Worm (Caenorhabditis elegans) whole organism, midembryonic: Measurements from ENCODE around the gene herd-1.

ENCODE experiments used
- cog-1 ChIP-seq: sonication (generic microtip); optimal IDR thresholded peaks from 2 replicates; lab custom pipeline; 2016; ENCODE audit warnings: missing genetic modification characterization, missing compliant biosample characterization
- flt-1 ChIP-seq: fragments of 200-800 bp; sonication (Bioruptor generic); IDR thresholded peaks from 2 replicates; pipeline ENCODE4 v1.3.6; 2022; ENCODE audit warnings: missing genetic modification characterization, missing compliant biosample characterization
- klf-2 ChIP-seq: fragments of 200-800 bp; sonication (Bioruptor generic); conservative IDR thresholded peaks from 2 replicates; pipeline ENCODE4 v1.3.6; 2022; ENCODE audit warnings: missing genetic modification reagents, missing genetic modification characterization, missing compliant biosample characterization
- med-1 ChIP-seq: sonication (generic microtip); optimal IDR thresholded peaks from 2 replicates; lab custom pipeline; 2017; ENCODE audit warnings: missing genetic modification characterization, mild to moderate bottlenecking, missing compliant biosample characterization, antibody characterized with exemption, missing genetic modification reagents; ENCODE audit not compliant: insufficient read depth
- ref-1 ChIP-seq: fragments of 200-800 bp; sonication (Bioruptor generic); conservative IDR thresholded peaks from 2 replicates; pipeline ENCODE4 v1.3.6; 2022; ENCODE audit warnings: missing genetic modification reagents, missing genetic modification characterization, missing compliant biosample characterization

- no peak for TF ChIP-seq flt-1 (GFP tag; lab: Robert Waterston, UW)
- no peak for TF ChIP-seq ref-1
- no peak for TF ChIP-seq med-1
- no peak for TF ChIP-seq cog-1
- no peak for TF ChIP-seq klf-2 (GFP tag; lab: Robert Waterston, UW)
Observed at ce11 chrIII:12453785-12454184, 42.6 kb upstream of the herd-1 start.
